Fruit fly (Drosophila melanogaster): ENCODE measurements around the gene twit.

Gene twit

DNA sequence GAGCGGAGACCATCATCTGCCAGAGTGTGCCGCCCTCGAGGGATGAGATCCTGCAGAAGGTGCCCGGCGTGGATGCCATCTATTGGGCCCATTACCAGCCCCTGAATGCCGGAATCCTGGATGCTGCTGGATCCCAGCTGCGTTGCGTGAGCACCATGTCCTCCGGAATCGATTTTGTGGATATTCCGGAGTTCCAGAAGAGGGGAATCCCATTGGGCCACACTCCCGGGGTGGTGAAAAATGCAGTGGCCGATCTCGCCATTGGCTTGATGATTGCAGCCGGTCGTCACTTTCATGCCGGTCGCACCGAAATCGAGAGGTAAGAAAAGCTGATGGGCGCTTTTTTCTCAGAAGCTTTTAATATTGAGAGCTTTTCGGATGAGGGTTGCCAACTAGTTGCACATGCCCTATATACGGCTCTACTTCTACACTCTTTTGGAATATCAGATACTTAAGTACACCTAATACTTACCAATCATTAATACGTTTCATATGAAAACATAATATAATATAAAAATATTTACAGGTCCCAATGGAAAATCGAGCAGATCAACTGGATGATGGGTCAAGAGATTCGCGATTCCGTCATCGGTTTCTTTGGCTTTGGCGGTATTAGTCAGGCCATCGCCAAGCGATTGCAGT lies 22.5 kb upstream of the twit start (continued):
- TF ChIP-seq CG14667 (GFP tag; IDR thresholded peaks at IDR 0.05) (no peak), grau (tag; optimal IDR thresholded peaks at IDR 0.05) (peak; percentile 4), HLHmδ (GFP tag; optimal IDR thresholded peaks at IDR 0.05) (no peak), Meics (GFP tag; optimal IDR thresholded peaks at IDR 0.05) (peak; percentile 3), jumu (GFP tag; optimal IDR thresholded peaks at IDR 0.05) (no peak), Elba2 (GFP tag; optimal IDR thresholded peaks at IDR 0.05) (no peak), peb (GFP tag; IDR thresholded peaks at IDR 0.05) (no peak), chif (GFP tag; optimal IDR thresholded peaks at IDR 0.05) (no peak), Gug (GFP tag; IDR thresholded peaks at IDR 0.05) (no peak), Ravus (GFP tag; IDR thresholded peaks at IDR 0.05) (no peak), CG10267 (tag; optimal IDR thresholded peaks at IDR 0.05) (no peak), Ptx1 (GFP tag; IDR thresholded peaks at IDR 0.05) (0 out of 2 replicates have a peak, but pooled peaks have one; percentile 16), CG9876 (GFP tag; optimal IDR thresholded peaks at IDR 0.05) (no peak), CTCF (GFP tag; optimal IDR thresholded peaks at IDR 0.05) (peak; percentile 19), CG1603 (tag; optimal IDR thresholded peaks at IDR 0.05) (no peak), CG3838 (GFP tag; optimal IDR thresholded peaks at IDR 0.05) (no peak), CG8089 (GFP tag; optimal IDR thresholded peaks at IDR 0.05) (no peak), eve (GFP tag; optimal IDR thresholded peaks at IDR 0.05) (no peak), CG6254 (GFP tag; optimal IDR thresholded peaks at IDR 0.05) (no peak), ttk (GFP tag; IDR thresholded peaks at IDR 0.05) (no peak), bab2 (GFP tag; optimal IDR thresholded peaks at IDR 0.05) (no peak), pnt (GFP tag; optimal IDR thresholded peaks at IDR 0.05) (no peak), nerfin-2 (GFP tag; IDR thresholded peaks at IDR 0.05; ENCODE audit: partially characterized antibody) (no peak), Ets97D (GFP tag; optimal IDR thresholded peaks at IDR 0.05) (no peak), CG6854 (GFP tag; optimal IDR thresholded peaks at IDR 0.05) (no peak), lab (GFP tag; optimal IDR thresholded peaks at IDR 0.05) (peak; percentile 39), CG16863 (GFP tag; optimal IDR thresholded peaks at IDR 0.05) (no peak), CG4854 (GFP tag; optimal IDR thresholded peaks at IDR 0.05) (no peak), ems (GFP tag; optimal IDR thresholded peaks at IDR 0.05) (no peak), HHEX (GFP tag; optimal IDR thresholded peaks at IDR 0.05) (no peak), CG7786 (GFP tag; optimal IDR thresholded peaks at IDR 0.05) (no peak), CG7372 (GFP tag; IDR thresholded peaks at IDR 0.05) (no peak), CG2712 (tag; optimal IDR thresholded peaks at IDR 0.05) (no peak), dmrt99B (tag; optimal IDR thresholded peaks at IDR 0.05) (no peak), CG7987 (GFP tag; optimal IDR thresholded peaks at IDR 0.05) (no peak), CG11723 (GFP tag; optimal IDR thresholded peaks at IDR 0.05) (no peak), sisA (GFP tag; IDR thresholded peaks at IDR 0.05) (no peak), exex (tag; optimal IDR thresholded peaks at IDR 0.05) (peak; percentile 17), Asciz (GFP tag; optimal IDR thresholded peaks at IDR 0.05) (no peak), Hr78 (GFP tag; optimal IDR thresholded peaks at IDR 0.05) (no peak), CG14014 (GFP tag; IDR thresholded peaks at IDR 0.05) (no peak), Lim3 (GFP tag; IDR thresholded peaks at IDR 0.05) (no peak), sens (GFP tag) (no peak), CG9817 (tag; optimal IDR thresholded peaks at IDR 0.05) (peak; percentile 26), CG11504 (tag; optimal IDR thresholded peaks at IDR 0.05) (peak; percentile 26), so (GFP tag; IDR thresholded peaks at IDR 0.05) (0 out of 3 replicates have a peak, but pooled peaks have one; percentile 42), z (GFP tag; IDR thresholded peaks at IDR 0.05) (no peak), CG4730 (GFP tag; IDR thresholded peaks at IDR 0.05) (no peak), cato (GFP tag; optimal IDR thresholded peaks at IDR 0.05; ENCODE audit: borderline replicate concordance) (no peak), CG14860 (GFP tag; IDR thresholded peaks at IDR 0.05; ENCODE audit: partially characterized antibody) (no peak), Atf-2 (GFP tag; optimal IDR thresholded peaks at IDR 0.05) (no peak)

All from whole organism, embryonic.